Fruit fly (Drosophila melanogaster) Kc167 (cell line): ENCODE measurements around the gene Grip84.

ENCODE experiments used
- Myc ChIP-seq: fragments of >200 bp; optimal IDR thresholded peaks from 2 replicates; lab custom pipeline; 2017; ENCODE audit warnings: missing external identifiers
- Sin3A ChIP-seq: fragments of >200 bp; optimal IDR thresholded peaks from 2 replicates; lab custom pipeline; 2018; ENCODE audit warnings: missing external identifiers
- h ChIP-seq: fragments of >200 bp; optimal IDR thresholded peaks from 3 replicates; lab custom pipeline; 2018; ENCODE audit warnings: missing external identifiers
- insv ChIP-seq: fragments of >200 bp; optimal IDR thresholded peaks from 3 replicates; lab custom pipeline; 2018; ENCODE audit warnings: missing external identifiers
- psq ChIP-seq: fragments of >200 bp; optimal IDR thresholded peaks from 2 replicates; lab custom pipeline; 2017; ENCODE audit warnings: missing external identifiers
- ttk ChIP-seq: sonication (Bioruptor generic); optimal IDR thresholded peaks from 2 replicates; lab custom pipeline; 2017; ENCODE audit warnings: missing external identifiers

DNA sequence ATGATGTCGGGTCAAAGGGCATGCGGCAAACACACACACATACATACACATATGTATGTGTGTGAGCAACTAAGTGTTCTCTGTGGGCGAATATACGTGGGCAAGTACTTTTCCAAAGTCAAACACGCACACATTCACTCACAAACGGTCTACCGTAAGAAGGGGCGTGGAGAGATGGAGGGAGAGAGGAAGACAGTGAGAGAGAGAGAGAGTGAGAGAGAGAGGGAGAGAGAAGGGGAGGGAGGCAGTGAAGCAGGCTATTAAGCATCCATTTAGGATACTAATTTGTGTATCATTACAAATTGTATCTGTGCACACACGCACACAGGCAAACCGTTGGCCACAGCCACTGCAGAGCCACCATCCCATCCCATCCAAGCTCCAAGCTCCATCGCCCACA, 17.1 kb downstream of the Grip84 start:
- TF ChIP-seq ttk (lab: Kevin White, UChicago) (no peak), Sin3A (lab: Kevin White, UChicago) (no peak), insv (lab: Kevin White, UChicago) (no peak), psq (lab: Kevin White, UChicago) (no peak), h (no peak), Myc (lab: Kevin White, UChicago) (no peak)
